Worm (Caenorhabditis elegans): Measurements from ENCODE around the gene C05C12.6.

The C05C12.6 gene

ce11 chrIV:11261535-11261934 lies 20.3 kb upstream of the C05C12.6 start, which contains the start of gene F54D1.1:
Gene F54D1.1, plus strand, starts transcription at chrIV:11261835.
- no peak for TF ChIP-seq ama-1 (optimal IDR thresholded peaks at IDR 0.05)
- TF ChIP-seq ces-1 (GFP tag; optimal IDR thresholded peaks at IDR 0.05): no peak
- TF ChIP-seq mes-2 (tag; optimal IDR thresholded peaks at IDR 0.05; ENCODE audit: poor library complexity, severe bottlenecking): no peak
- TF ChIP-seq fos-1 (tag; optimal IDR thresholded peaks at IDR 0.05): no peak
- TF ChIP-seq sdz-12 (GFP tag; optimal IDR thresholded peaks at IDR 0.05): no peak
- TF ChIP-seq daf-19 (GFP tag; conservative IDR thresholded peaks at IDR 0.05): no peak
- no peak for TF ChIP-seq mdl-1 (tag; optimal IDR thresholded peaks at IDR 0.05)
- TF ChIP-seq lin-13 (GFP tag; optimal IDR thresholded peaks at IDR 0.05): no peak

- TF ChIP-seq mdl-1 (tag; optimal IDR thresholded peaks at IDR 0.05) (no peak), aha-1 (tag) (peak; percentile 91), F10B5.3 (tag; optimal IDR thresholded peaks at IDR 0.05) (no peak), unc-62 (GFP tag; optimal IDR thresholded peaks at IDR 0.05 in 1 of 2) (peak in 1 of 2 experiments; percentile 88), unc-62 (tag; optimal IDR thresholded peaks at IDR 0.05) (no peak), Y5F2A.4 (GFP tag; optimal IDR thresholded peaks at IDR 0.05) (no peak)
Measured at ce11 chrIV:11260544-11261227, 19.4 kb upstream of the C05C12.6 start, which contains the start of gene C05C12.5. Gene C05C12.5, minus strand, starts transcription at chrIV:11261185.

ce11 chrIV:11259485-11259972 lies 18.3 kb upstream of the C05C12.6 start, which contains the start of gene gtl-1:
Gene gtl-1, minus strand, starts transcription at chrIV:11259535.
- TF ChIP-seq daf-16 (GFP tag; optimal IDR thresholded peaks at IDR 0.05) (no peak), daf-16 (tag; optimal IDR thresholded peaks at IDR 0.05) (peak; percentile 37), jun-1 (tag; optimal IDR thresholded peaks at IDR 0.05) (no peak), dmd-6 (GFP tag; IDR thresholded peaks at IDR 0.05) (peak; percentile 73), dve-1 (tag; optimal IDR thresholded peaks at IDR 0.05; ENCODE audit: insufficient read depth) (peak; percentile 18), unc-62 (GFP tag; optimal IDR thresholded peaks at IDR 0.05 in 1 of 2) (peak in 1 of 2 experiments; percentile 38), unc-62 (tag; optimal IDR thresholded peaks at IDR 0.05) (no peak), nhr-102 (tag; optimal IDR thresholded peaks at IDR 0.05) (no peak), ama-1 (optimal IDR thresholded peaks at IDR 0.05) (no peak), pqm-1 (tag; optimal IDR thresholded peaks at IDR 0.05) (peak; percentile 96), snpc-1.2 (GFP tag; IDR thresholded peaks at IDR 0.05) (no peak), ztf-11 (tag; optimal IDR thresholded peaks at IDR 0.05) (no peak), dmd-9 (GFP tag; IDR thresholded peaks at IDR 0.05) (no peak), nhr-42 (GFP tag; IDR thresholded peaks at IDR 0.05) (no peak), hlh-11 (tag; optimal IDR thresholded peaks at IDR 0.05) (peak; percentile 45), ZK337.2 (GFP tag; IDR thresholded peaks at IDR 0.05) (no peak), Y5F2A.4 (GFP tag; optimal IDR thresholded peaks at IDR 0.05) (no peak), nhr-28 (tag; optimal IDR thresholded peaks at IDR 0.05) (peak; percentile 73), arid-1 (GFP tag; conservative IDR thresholded peaks at IDR 0.05) (0 out of 2 replicates have a peak, but pooled peaks have one; percentile 9), cey-2 (tag; optimal IDR thresholded peaks at IDR 0.05; ENCODE audit: borderline replicate concordance, insufficient read depth) (no peak)

ce11 chrIV:11257476-11257875 lies 16.2 kb upstream of the C05C12.6 start:
- TF ChIP-seq ceh-20 (GFP tag; IDR thresholded peaks at IDR 0.05) (no peak), snpc-1.2 (GFP tag; IDR thresholded peaks at IDR 0.05) (no peak), jun-1 (tag; optimal IDR thresholded peaks at IDR 0.05) (no peak), pha-4 (GFP tag; IDR thresholded peaks at IDR 0.05) (no peak), pha-4 (tag; optimal IDR thresholded peaks at IDR 0.05) (no peak), lin-13 (GFP tag; optimal IDR thresholded peaks at IDR 0.05) (no peak), cey-2 (tag; optimal IDR thresholded peaks at IDR 0.05; ENCODE audit: borderline replicate concordance, insufficient read depth) (no peak), zfp-3 (GFP tag; conservative IDR thresholded peaks at IDR 0.05) (no peak), lin-1 (GFP tag; IDR thresholded peaks at IDR 0.05) (0 out of 2 replicates have a peak, but pooled peaks have one; percentile 28), dmd-8 (GFP tag; IDR thresholded peaks at IDR 0.05) (no peak), ztf-7 (tag; optimal IDR thresholded peaks at IDR 0.05) (no peak), lin-15B (tag; optimal IDR thresholded peaks at IDR 0.05) (no peak), hlh-30 (tag; optimal IDR thresholded peaks at IDR 0.05; ENCODE audit: insufficient read depth) (no peak), fkh-10 (GFP tag; optimal IDR thresholded peaks at IDR 0.05) (no peak), hmg-1.1 (GFP tag; IDR thresholded peaks at IDR 0.05) (no peak), nhr-48 (tag; optimal IDR thresholded peaks at IDR 0.05) (no peak), ZK337.2 (GFP tag; IDR thresholded peaks at IDR 0.05) (no peak), nhr-77 (tag; optimal IDR thresholded peaks at IDR 0.05) (peak; percentile 42), nhr-28 (tag; optimal IDR thresholded peaks at IDR 0.05) (peak; percentile 65), ama-1 (optimal IDR thresholded peaks at IDR 0.05) (no peak), zfp-2 (tag; optimal IDR thresholded peaks at IDR 0.05) (no peak), rbr-2 (tag; optimal IDR thresholded peaks at IDR 0.05) (no peak)
